Worm (Caenorhabditis elegans) whole organism, L1 larva: Measurements from ENCODE around the gene clec-67.

ENCODE experiments used
- aha-1 ChIP-seq: fragments of 150-350 bp; optimal IDR thresholded peaks from 2 replicates; lab custom pipeline; 2014; ENCODE audit warnings: missing biosample characterization, missing genetic modification characterization
- ceh-82 ChIP-seq, 3 experiments: fragments of 150-350 bp in 1 of 3; sonication (generic microtip) in 2 of 3; optimal IDR thresholded peaks; 2 replicates each; lab custom pipeline; 2014 to 2017; ENCODE audit warnings: missing biosample characterization in 3 of 3, missing genetic modification characterization in 3 of 3
- elt-3 ChIP-seq, 6 experiments: fragments of 150-350 bp in 1 of 6; sonication (generic microtip); optimal IDR thresholded peaks; 2 replicates each; lab custom pipeline; 2017 to 2018; ENCODE audit warnings: missing biosample characterization in 6 of 6, missing genetic modification characterization in 6 of 6, inconsistent platforms in 1 of 6
- fkh-10 ChIP-seq: sonication (generic microtip); optimal IDR thresholded peaks from 2 replicates; lab custom pipeline; 2017; ENCODE audit warnings: missing biosample characterization, missing genetic modification reagents, missing genetic modification characterization
- fkh-8 ChIP-seq: sonication (generic microtip); optimal IDR thresholded peaks from 2 replicates; lab custom pipeline; 2016; ENCODE audit warnings: mild to moderate bottlenecking, missing genetic modification characterization, missing compliant biosample characterization
- fos-1 ChIP-seq: fragments of 150-350 bp; optimal IDR thresholded peaks from 2 replicates; lab custom pipeline; 2014; ENCODE audit warnings: missing biosample characterization, missing genetic modification characterization
- lsy-2 ChIP-seq, 2 experiments: fragments of 150-350 bp; optimal IDR thresholded peaks; 2 replicates each; lab custom pipeline; 2014; ENCODE audit warnings: missing biosample characterization in 2 of 2, missing genetic modification characterization in 2 of 2
- mef-2 ChIP-seq: fragments of 150-350 bp; optimal IDR thresholded peaks from 2 replicates; lab custom pipeline; 2014; ENCODE audit warnings: missing biosample characterization, missing genetic modification characterization
- nhr-28 ChIP-seq: fragments of 150-350 bp; optimal IDR thresholded peaks from 2 replicates; lab custom pipeline; 2014; ENCODE audit warnings: missing biosample characterization, missing genetic modification characterization
- nhr-76 ChIP-seq: sonication (generic microtip); optimal IDR thresholded peaks from 2 replicates; lab custom pipeline; 2017; ENCODE audit warnings: missing biosample characterization, missing genetic modification characterization
- sptf-1 ChIP-seq: fragments of 150-350 bp; optimal IDR thresholded peaks from 2 replicates; lab custom pipeline; 2014; ENCODE audit warnings: missing biosample characterization, missing genetic modification characterization
- unc-62 ChIP-seq: fragments of 150-350 bp; optimal IDR thresholded peaks from 2 replicates; lab custom pipeline; 2014; ENCODE audit warnings: missing biosample characterization, missing genetic modification reagents, missing genetic modification characterization
- zag-1 ChIP-seq: fragments of 150-350 bp; optimal IDR thresholded peaks from 2 replicates; lab custom pipeline; 2014; ENCODE audit warnings: missing biosample characterization, missing genetic modification characterization
- ztf-4 ChIP-seq: fragments of 150-350 bp; optimal IDR thresholded peaks from 2 replicates; lab custom pipeline; 2014; ENCODE audit warnings: missing biosample characterization, missing genetic modification characterization

ce11 chrIV:3909114-3909513 lies 12.9 kb upstream of the clec-67 start, which contains the start of gene F56D6.13:
- TF ChIP-seq sptf-1 (tag; lab: Kevin White, UChicago) (no peak), zag-1 (tag; lab: Kevin White, UChicago) (no peak), elt-3 (tag; optimal IDR thresholded peaks at IDR 0.05; lab: Kevin White, UChicago) (no peak), fkh-8 (tag; lab: Kevin White, UChicago) (no peak), unc-62 (GFP tag; lab: Kevin White, UChicago) (no peak), lsy-2 (tag; optimal IDR thresholded peaks at IDR 0.05; lab: Kevin White, UChicago) (no peak), fkh-10 (GFP tag; lab: Kevin White, UChicago) (no peak), ztf-4 (tag; lab: Kevin White, UChicago) (no peak), ceh-82 (tag; optimal IDR thresholded peaks at IDR 0.05; lab: Kevin White, UChicago) (no peak), fos-1 (tag; lab: Kevin White, UChicago) (no peak), aha-1 (tag; lab: Kevin White, UChicago) (no peak), nhr-28 (tag; lab: Kevin White, UChicago) (no peak), mef-2 (tag; lab: Kevin White, UChicago) (no peak), nhr-76 (tag; lab: Kevin White, UChicago) (no peak)
